Worm (Caenorhabditis elegans) whole organism, late embryonic: ENCODE measurements around the gene ptr-25.

Source experiments
- ceh-24 ChIP-seq: sonication (generic microtip); optimal IDR thresholded peaks from 2 replicates; lab custom pipeline; 2016; ENCODE audit warnings: mild to moderate bottlenecking, missing genetic modification characterization, missing compliant biosample characterization
- hlh-15 ChIP-seq: sonication (generic microtip); optimal IDR thresholded peaks from 2 replicates; lab custom pipeline; 2016; ENCODE audit warnings: missing genetic modification characterization, missing compliant biosample characterization
- nfya-1 ChIP-seq: sonication (generic microtip); optimal IDR thresholded peaks from 2 replicates; lab custom pipeline; 2017; ENCODE audit warnings: missing genetic modification characterization, mild to moderate bottlenecking, missing compliant biosample characterization, antibody characterized with exemption, moderate library complexity

- TF ChIP-seq ceh-24 (tag; lab: Kevin White, UChicago) (no peak), hlh-15 (tag; lab: Kevin White, UChicago) (no peak), nfya-1 (tag; lab: Kevin White, UChicago) (no peak)
Observed at ce11 chrIII:10481988-10482387, 5.9 kb upstream of the ptr-25 start, which contains the start of gene D2045.8.
